Fruit fly (Drosophila melanogaster): Measurements from ENCODE around the gene Msp300.

The Msp300 gene

DNA sequence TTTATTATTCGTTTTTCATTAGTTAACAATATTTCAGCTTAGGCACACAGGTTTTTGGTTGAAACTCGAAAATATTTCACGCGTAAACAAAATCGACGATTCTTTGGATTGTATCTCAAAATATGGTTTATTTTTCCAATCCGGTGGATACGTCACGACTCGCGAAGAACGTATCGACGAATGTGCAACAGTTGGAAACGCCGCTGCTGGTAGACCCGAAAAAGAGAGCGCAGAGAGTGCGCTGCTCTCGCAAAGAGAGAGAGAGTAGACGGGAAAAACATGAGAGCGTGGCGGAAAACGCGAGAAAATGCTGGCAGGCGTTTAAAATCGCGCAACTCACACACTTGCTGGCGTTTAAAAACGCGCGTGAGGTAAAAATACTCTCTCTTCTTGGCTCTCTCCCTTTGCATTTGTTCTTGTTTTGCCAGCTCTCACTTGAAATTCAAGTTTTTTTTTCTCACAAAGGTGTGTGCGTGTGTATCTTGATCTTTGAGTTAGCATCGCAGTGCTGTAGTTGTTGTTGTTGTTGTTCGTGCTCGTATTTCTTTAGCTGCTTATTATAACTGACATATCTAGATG is 136.6 kb downstream of the Msp300 start (continued):
- TF ChIP-seq bowl (GFP tag; IDR thresholded peaks at IDR 0.05): no peak; the same call in 1 of the 2 replicates
- TF ChIP-seq eve (GFP tag; optimal IDR thresholded peaks at IDR 0.05): peak in 1 of 2 experiments; percentile 12
- TF ChIP-seq CG14710 (tag; optimal IDR thresholded peaks at IDR 0.05): no peak
- no peak for TF ChIP-seq cato (GFP tag; optimal IDR thresholded peaks at IDR 0.05; ENCODE audit: borderline replicate concordance)
- TF ChIP-seq dysf (GFP tag; IDR thresholded peaks at IDR 0.05): no peak
- peak; percentile 40 for TF ChIP-seq Scr (GFP tag; IDR thresholded peaks at IDR 0.05; ENCODE audit: partially characterized antibody)
- TF ChIP-seq CG4360 (GFP tag; IDR thresholded peaks at IDR 0.05): peak; percentile 96
- no peak for TF ChIP-seq CG13424 (tag; optimal IDR thresholded peaks at IDR 0.05)
- peak; percentile 66 for TF ChIP-seq unc-4 (GFP tag; IDR thresholded peaks at IDR 0.05; ENCODE audit: partially characterized antibody)
- TF ChIP-seq HmgD (GFP tag; optimal IDR thresholded peaks at IDR 0.05): no peak
- TF ChIP-seq CG7357 (GFP tag; IDR thresholded peaks at IDR 0.05): no peak
- TF ChIP-seq ac (GFP tag; optimal IDR thresholded peaks at IDR 0.05): peak; percentile 42
- no peak for TF ChIP-seq tup (GFP tag; optimal IDR thresholded peaks at IDR 0.05)
- no peak for TF ChIP-seq CG4282 (GFP tag; optimal IDR thresholded peaks at IDR 0.05)
- TF ChIP-seq Vsx1 (GFP tag; optimal IDR thresholded peaks at IDR 0.05): no peak
- TF ChIP-seq gcm2 (GFP tag; optimal IDR thresholded peaks at IDR 0.05): no peak
- TF ChIP-seq ATbp (GFP tag; optimal IDR thresholded peaks at IDR 0.05): no peak
- TF ChIP-seq HHEX (GFP tag; optimal IDR thresholded peaks at IDR 0.05): no peak
- peak; percentile 99 for TF ChIP-seq yki (optimal IDR thresholded peaks at IDR 0.05)
- TF ChIP-seq CG4730 (GFP tag; IDR thresholded peaks at IDR 0.05): no peak
- peak; percentile 63 for TF ChIP-seq wek (GFP tag; optimal IDR thresholded peaks at IDR 0.05)
- peak; percentile 38; the same call in 1 of the 2 replicates for TF ChIP-seq Xrp1 (GFP tag; IDR thresholded peaks at IDR 0.05)
- TF ChIP-seq CG1233 (GFP tag; optimal IDR thresholded peaks at IDR 0.05): no peak
- no peak for TF ChIP-seq ap (GFP tag; IDR thresholded peaks at IDR 0.05)
- TF ChIP-seq CG9727 (GFP tag; optimal IDR thresholded peaks at IDR 0.05): no peak
- no peak for TF ChIP-seq CG18599 (GFP tag; optimal IDR thresholded peaks at IDR 0.05)
- no peak for TF ChIP-seq CG3407 (GFP tag; optimal IDR thresholded peaks at IDR 0.05)
- peak; percentile 24 for TF ChIP-seq PHDP (tag; optimal IDR thresholded peaks at IDR 0.05)
- no peak for TF ChIP-seq Chrac-16 (GFP tag; optimal IDR thresholded peaks at IDR 0.05)
- peak; percentile 15; the same call in 1 of the 2 replicates for TF ChIP-seq CG2129 (GFP tag; IDR thresholded peaks at IDR 0.05; ENCODE audit: partially characterized antibody)
- TF ChIP-seq ftz-f1 (GFP tag; optimal IDR thresholded peaks at IDR 0.05): peak; percentile 14
- peak; percentile 42 for TF ChIP-seq Fer1 (GFP tag; optimal IDR thresholded peaks at IDR 0.05)
- no peak for TF ChIP-seq Ets65A (GFP tag)
- peak; percentile 94 for TF ChIP-seq pros (GFP tag; optimal IDR thresholded peaks at IDR 0.05)
- TF ChIP-seq Sry-β (GFP tag; optimal IDR thresholded peaks at IDR 0.05): no peak
- no peak for TF ChIP-seq CG3838 (GFP tag; optimal IDR thresholded peaks at IDR 0.05)
- no peak for TF ChIP-seq maf-S (GFP tag; optimal IDR thresholded peaks at IDR 0.05)
- no peak for TF ChIP-seq oc (tag; optimal IDR thresholded peaks at IDR 0.05)
- TF ChIP-seq Ssrp (tag; optimal IDR thresholded peaks at IDR 0.05): no peak
- no peak for TF ChIP-seq CG11093 (GFP tag; IDR thresholded peaks at IDR 0.05)
- TF ChIP-seq Ets97D (GFP tag; optimal IDR thresholded peaks at IDR 0.05): no peak
- TF ChIP-seq CG31441 (GFP tag; IDR thresholded peaks at IDR 0.05): no peak
- TF ChIP-seq dati (GFP tag; IDR thresholded peaks at IDR 0.05): no peak
- no peak for TF ChIP-seq Mad (GFP tag; optimal IDR thresholded peaks at IDR 0.05)
- no peak for TF ChIP-seq Mrtf (GFP tag; IDR thresholded peaks at IDR 0.05)
- peak; percentile 22 for TF ChIP-seq CG9437 (GFP tag; optimal IDR thresholded peaks at IDR 0.05)
- no peak for TF ChIP-seq CG9932 (GFP tag; IDR thresholded peaks at IDR 0.05)
- TF ChIP-seq CG3065 (GFP tag; optimal IDR thresholded peaks at IDR 0.05): no peak
- peak; percentile 99 for TF ChIP-seq sqz (GFP tag; optimal IDR thresholded peaks at IDR 0.05)
- TF ChIP-seq CG2678 (tag; optimal IDR thresholded peaks at IDR 0.05): no peak
- 0 out of 3 replicates have a peak, but pooled peaks have one; percentile 14 for TF ChIP-seq HLH4C (GFP tag; IDR thresholded peaks at IDR 0.05; ENCODE audit: partially characterized antibody)

Data from whole organism, embryonic.